Worm (Caenorhabditis elegans) whole organism, L3 larva: Measurements from ENCODE around the gene F59E12.17.

Experiments used
- R02D3.7 ChIP-seq: fragments of 150-350 bp; optimal IDR thresholded peaks from 2 replicates; lab custom pipeline; 2014; ENCODE audit warnings: missing biosample characterization, missing genetic modification characterization
- aly-2 ChIP-seq: fragments of 150-350 bp; optimal IDR thresholded peaks from 2 replicates; lab custom pipeline; 2014; ENCODE audit warnings: missing biosample characterization, missing genetic modification characterization
- ama-1 ChIP-seq: fragments of 150-350 bp; optimal IDR thresholded peaks from 2 replicates; lab custom pipeline; 2018
- ceh-82 ChIP-seq: fragments of 150-350 bp; optimal IDR thresholded peaks from 2 replicates; lab custom pipeline; 2014; ENCODE audit warnings: missing biosample characterization, missing genetic modification characterization
- elt-2 ChIP-seq: sonication (generic microtip); optimal IDR thresholded peaks from 2 replicates; lab custom pipeline; 2016; ENCODE audit warnings: missing genetic modification reagents, mild to moderate bottlenecking, missing genetic modification characterization, missing compliant biosample characterization
- fkh-10 ChIP-seq: sonication (generic microtip); optimal IDR thresholded peaks from 2 replicates; lab custom pipeline; 2017; ENCODE audit warnings: missing biosample characterization, missing genetic modification reagents, missing genetic modification characterization
- lin-39 ChIP-seq: fragments of 150-350 bp; optimal IDR thresholded peaks from 2 replicates; lab custom pipeline; 2018; ENCODE audit warnings: missing biosample characterization, missing genetic modification reagents, missing genetic modification characterization
- nhr-12 ChIP-seq: fragments of 150-350 bp; optimal IDR thresholded peaks from 2 replicates; lab custom pipeline; 2014; ENCODE audit warnings: missing biosample characterization, missing genetic modification characterization
- nhr-25 ChIP-seq: sonication (generic microtip); optimal IDR thresholded peaks from 2 replicates; lab custom pipeline; 2017; ENCODE audit warnings: missing biosample characterization, missing genetic modification characterization
- nhr-28 ChIP-seq: fragments of 150-350 bp; optimal IDR thresholded peaks from 2 replicates; lab custom pipeline; 2014; ENCODE audit warnings: missing biosample characterization, missing genetic modification characterization
- nhr-76 ChIP-seq: fragments of 150-350 bp; sonication (generic microtip); optimal IDR thresholded peaks from 5 replicates; lab custom pipeline; 2014; ENCODE audit warnings: missing biosample characterization, missing genetic modification characterization
- pha-4 ChIP-seq: fragments of 150-350 bp; optimal IDR thresholded peaks from 2 replicates; lab custom pipeline; 2014; ENCODE audit warnings: missing biosample characterization, missing genetic modification reagents, missing genetic modification characterization
- unc-62 ChIP-seq: fragments of 150-350 bp; sonication (generic microtip); optimal IDR thresholded peaks from 4 replicates; lab custom pipeline; 2014; ENCODE audit warnings: missing biosample characterization, missing genetic modification reagents, missing genetic modification characterization
- zag-1 ChIP-seq: fragments of 150-350 bp; optimal IDR thresholded peaks from 2 replicates; lab custom pipeline; 2014; ENCODE audit warnings: missing biosample characterization, missing genetic modification characterization

DNA sequence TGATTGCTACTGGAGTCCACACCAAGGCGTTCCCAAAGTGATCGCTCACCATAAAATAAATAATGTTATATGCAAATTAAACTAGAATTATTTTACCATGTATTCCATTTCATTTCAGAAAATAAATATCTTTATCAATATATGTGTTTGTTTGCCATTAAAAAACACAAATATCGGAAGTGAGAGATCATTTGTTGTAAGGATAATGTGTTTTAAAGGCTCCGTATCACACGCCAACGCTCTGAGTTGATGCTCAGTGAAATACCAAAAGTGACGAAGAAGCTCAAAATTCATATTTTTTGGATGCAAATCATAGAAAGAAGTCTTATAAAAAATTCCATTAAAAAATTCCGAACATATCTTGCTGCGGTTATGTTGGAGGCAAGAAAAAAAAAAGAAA is 46.9 kb upstream of the F59E12.17 start:
- TF ChIP-seq ceh-82 (tag; lab: Kevin White, UChicago) (no peak), ama-1 (no peak), nhr-28 (tag; lab: Kevin White, UChicago) (no peak), nhr-12 (tag; lab: Kevin White, UChicago) (no peak), nhr-25 (tag; lab: Kevin White, UChicago) (no peak), fkh-10 (GFP tag; lab: Kevin White, UChicago) (no peak), unc-62 (GFP tag; lab: Kevin White, UChicago) (no peak), pha-4 (no peak), lin-39 (no peak), nhr-76 (no peak), elt-2 (no peak), zag-1 (tag; lab: Kevin White, UChicago) (no peak), R02D3.7 (tag; lab: Kevin White, UChicago) (no peak), aly-2 (tag; lab: Kevin White, UChicago) (no peak)
